Worm (Caenorhabditis elegans): ENCODE measurements around the gene fbxa-3.

DNA sequence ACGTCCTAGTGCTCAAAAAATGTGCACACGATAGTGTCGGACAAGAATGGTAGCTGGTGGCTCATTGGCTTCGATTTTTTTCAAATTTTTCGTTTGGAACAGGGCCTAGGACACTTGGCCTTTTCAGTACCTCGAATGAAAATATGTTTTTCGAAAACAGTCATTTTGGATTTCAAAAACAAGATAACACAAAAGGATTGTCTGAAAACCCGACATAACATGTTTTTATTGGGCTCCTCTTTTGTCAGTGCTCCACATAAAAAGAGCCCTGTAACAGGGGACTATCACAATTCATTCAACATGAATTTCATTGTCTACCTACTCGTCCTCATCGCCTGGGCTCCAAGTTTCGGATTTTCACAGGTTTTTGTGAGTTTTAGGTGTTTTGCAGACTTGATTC, 43.6 kb upstream of the fbxa-3 start, which contains the start of gene C16C4.17:
- TF ChIP-seq pha-4 (tag; optimal IDR thresholded peaks at IDR 0.05): no peak
- TF ChIP-seq fkh-10 (GFP tag; optimal IDR thresholded peaks at IDR 0.05): no peak
- no peak for TF ChIP-seq pqm-1 (tag; optimal IDR thresholded peaks at IDR 0.05)
- TF ChIP-seq lin-39 (tag; optimal IDR thresholded peaks at IDR 0.05): no peak
- TF ChIP-seq snpc-4 (tag; optimal IDR thresholded peaks at IDR 0.05): no peak
- TF ChIP-seq nhr-237 (tag; optimal IDR thresholded peaks at IDR 0.05): no peak
- TF ChIP-seq ama-1 (optimal IDR thresholded peaks at IDR 0.05): no peak
- TF ChIP-seq nfya-1 (tag; optimal IDR thresholded peaks at IDR 0.05; ENCODE audit: insufficient read depth): no peak
- TF ChIP-seq nhr-23 (tag; optimal IDR thresholded peaks at IDR 0.05): no peak
- TF ChIP-seq nhr-25 (tag; optimal IDR thresholded peaks at IDR 0.05): no peak
- no peak for TF ChIP-seq ceh-82 (tag; optimal IDR thresholded peaks at IDR 0.05)
- TF ChIP-seq ztf-11 (tag; optimal IDR thresholded peaks at IDR 0.05): no peak

Data from whole organism, L3 larva.